Fruit fly (Drosophila melanogaster): Measurements from ENCODE around the gene Alg1.

Alg1 gene

dm6 chr3R:17794335-17795074, 16.4 kb downstream of the Alg1 start, which contains the start of gene CG43102 (continued):
- TF ChIP-seq CG9437 (GFP tag; optimal IDR thresholded peaks at IDR 0.05) (peak; percentile 59), sc (optimal IDR thresholded peaks at IDR 0.05) (no peak), sc (GFP tag; optimal IDR thresholded peaks at IDR 0.05) (peak; percentile 2), CG18262 (tag; optimal IDR thresholded peaks at IDR 0.05) (peak; percentile 72), Eip74EF (GFP tag; optimal IDR thresholded peaks at IDR 0.05) (peak in 1 of 2 experiments; percentile 36), Stat92E (GFP tag; optimal IDR thresholded peaks at IDR 0.05) (no peak), CG30431 (GFP tag; optimal IDR thresholded peaks at IDR 0.05) (peak; percentile 54), HmgD (GFP tag; optimal IDR thresholded peaks at IDR 0.05) (no peak), hkb (optimal IDR thresholded peaks at IDR 0.05) (no peak), hkb (GFP tag; IDR thresholded peaks at IDR 0.05) (peak; percentile 86), bcd (GFP tag; optimal IDR thresholded peaks at IDR 0.05) (peak; percentile 46), nerfin-1 (tag; optimal IDR thresholded peaks at IDR 0.05) (peak; percentile 46), Hr3 (GFP tag; optimal IDR thresholded peaks at IDR 0.05) (peak; percentile 62), dysf (GFP tag; IDR thresholded peaks at IDR 0.05) (peak; percentile 72; the same call in 2 of the 3 replicates), dimm (GFP tag; IDR thresholded peaks at IDR 0.05) (no peak), CG7372 (GFP tag; IDR thresholded peaks at IDR 0.05) (peak; percentile 69), ERR (GFP tag; optimal IDR thresholded peaks at IDR 0.05) (peak; percentile 59), CG9609 (GFP tag; optimal IDR thresholded peaks at IDR 0.05) (peak; percentile 45), CG31441 (GFP tag; IDR thresholded peaks at IDR 0.05) (peak; percentile 83), H15 (GFP tag; IDR thresholded peaks at IDR 0.05) (peak; percentile 77), klu (GFP tag; IDR thresholded peaks at IDR 0.05) (no peak; the same call in 1 of the 2 replicates), pros (GFP tag; optimal IDR thresholded peaks at IDR 0.05) (no peak), hbn (GFP tag; IDR thresholded peaks at IDR 0.05; ENCODE audit: partially characterized antibody) (0 out of 2 replicates have a peak, but pooled peaks have one; percentile 60), br (optimal IDR thresholded peaks at IDR 0.05) (no peak), CG11695 (GFP tag; IDR thresholded peaks at IDR 0.05) (peak; percentile 61; the same call in 2 of the 3 replicates), Bgb (GFP tag; IDR thresholded peaks at IDR 0.05; ENCODE audit: partially characterized antibody) (peak; percentile 69), Dad (GFP tag; optimal IDR thresholded peaks at IDR 0.05) (peak; percentile 32), CG14667 (GFP tag; IDR thresholded peaks at IDR 0.05) (peak; percentile 59), psq (GFP tag; optimal IDR thresholded peaks at IDR 0.05) (no peak), yki (optimal IDR thresholded peaks at IDR 0.05) (no peak), Ada2b (GFP tag; IDR thresholded peaks at IDR 0.05) (peak; percentile 69), NFAT (GFP tag; IDR thresholded peaks at IDR 0.05) (peak; percentile 87), CG10654 (GFP tag; optimal IDR thresholded peaks at IDR 0.05) (peak; percentile 59), CG10267 (tag; optimal IDR thresholded peaks at IDR 0.05) (peak; percentile 60), CG3726 (GFP tag; IDR thresholded peaks at IDR 0.05) (peak; percentile 43; the same call in 1 of the 3 replicates), Vsx1 (GFP tag; optimal IDR thresholded peaks at IDR 0.05) (peak; percentile 31), CG8924 (tag; optimal IDR thresholded peaks at IDR 0.05) (peak; percentile 82), emc (GFP tag; optimal IDR thresholded peaks at IDR 0.05) (peak; percentile 13), Optix (GFP tag; IDR thresholded peaks at IDR 0.05) (peak; percentile 65), Elba2 (GFP tag; optimal IDR thresholded peaks at IDR 0.05) (no peak), CG2120 (GFP tag; optimal IDR thresholded peaks at IDR 0.05) (peak; percentile 67), kah (GFP tag; optimal IDR thresholded peaks at IDR 0.05) (peak; percentile 60), pum (GFP tag; optimal IDR thresholded peaks at IDR 0.05) (peak; percentile 37), CG9727 (GFP tag; optimal IDR thresholded peaks at IDR 0.05) (peak; percentile 59), CHES-1-like (GFP tag; optimal IDR thresholded peaks at IDR 0.05) (no peak), CG32767 (GFP tag; IDR thresholded peaks at IDR 0.05) (peak; percentile 59)
